Worm (Caenorhabditis elegans) whole organism, mixed stage, embryonic: ENCODE measurements around the gene C17H11.6.

ENCODE experiments used
- M03D4.4 ChIP-seq: sonication (generic microtip); optimal IDR thresholded peaks from 2 replicates; lab custom pipeline; 2017; ENCODE audit warnings: mild to moderate bottlenecking, missing genetic modification characterization, missing compliant biosample characterization
- bed-3 ChIP-seq: fragments of 200-800 bp; sonication (Bioruptor generic); optimal IDR thresholded peaks from 3 replicates; lab custom pipeline; 2018; ENCODE audit warnings: mild to moderate bottlenecking, missing genetic modification characterization, moderate library complexity, missing compliant biosample characterization
- blmp-1 ChIP-seq: fragments of 150-350 bp; optimal IDR thresholded peaks from 2 replicates; lab custom pipeline; 2014; ENCODE audit warnings: missing biosample characterization, missing genetic modification characterization
- ceh-39 ChIP-seq: fragments of 150-350 bp; optimal IDR thresholded peaks from 2 replicates; lab custom pipeline; 2014; ENCODE audit warnings: missing biosample characterization, missing genetic modification characterization
- ceh-43 ChIP-seq: fragments of 200-800 bp; sonication (Bioruptor generic); optimal IDR thresholded peaks from 2 replicates; lab custom pipeline; 2018; ENCODE audit warnings: mild to moderate bottlenecking, missing genetic modification characterization, moderate library complexity, missing compliant biosample characterization
- ceh-83 ChIP-seq: fragments of 200-800 bp; sonication (Bioruptor generic); optimal IDR thresholded peaks from 2 replicates; lab custom pipeline; 2018; ENCODE audit warnings: mild to moderate bottlenecking, missing genetic modification characterization, missing compliant biosample characterization
- ces-1 ChIP-seq: fragments of 150-350 bp; optimal IDR thresholded peaks from 2 replicates; lab custom pipeline; 2014; ENCODE audit warnings: missing biosample characterization, missing genetic modification reagents, missing genetic modification characterization
- cnd-1 ChIP-seq: fragments of 200-800 bp; sonication (Bioruptor generic); optimal IDR thresholded peaks from 2 replicates; lab custom pipeline; 2018; ENCODE audit warnings: mild to moderate bottlenecking, missing genetic modification characterization, missing compliant biosample characterization
- drap-1 ChIP-seq: fragments of 200-800 bp; sonication (Bioruptor generic); optimal IDR thresholded peaks from 3 replicates; lab custom pipeline; 2018; ENCODE audit warnings: mild to moderate bottlenecking, missing genetic modification characterization, missing compliant biosample characterization
- elt-1 ChIP-seq: sonication (generic microtip); optimal IDR thresholded peaks from 2 replicates; lab custom pipeline; 2017; ENCODE audit warnings: missing genetic modification characterization, mild to moderate bottlenecking, missing compliant biosample characterization, antibody characterized with exemption, moderate library complexity, borderline replicate concordance; ENCODE audit not compliant: insufficient read depth
- elt-3 ChIP-seq: fragments of 150-350 bp; optimal IDR thresholded peaks from 2 replicates; lab custom pipeline; 2014; ENCODE audit warnings: missing biosample characterization, missing genetic modification characterization
- flh-1 ChIP-seq: fragments of 200-800 bp; sonication (Bioruptor generic); optimal IDR thresholded peaks from 2 replicates; lab custom pipeline; 2018; ENCODE audit warnings: mild to moderate bottlenecking, missing genetic modification characterization, moderate library complexity, missing compliant biosample characterization
- ham-2 ChIP-seq: fragments of 200-800 bp; sonication (Bioruptor generic); optimal IDR thresholded peaks from 2 replicates; lab custom pipeline; 2018; ENCODE audit warnings: mild to moderate bottlenecking, missing genetic modification characterization, missing compliant biosample characterization
- hlh-1 ChIP-seq: fragments of 150-350 bp; optimal IDR thresholded peaks from 2 replicates; lab custom pipeline; 2014; ENCODE audit warnings: missing biosample characterization, missing genetic modification reagents, missing genetic modification characterization
- lin-13 ChIP-seq: fragments of 150-350 bp; optimal IDR thresholded peaks from 2 replicates; lab custom pipeline; 2014; ENCODE audit warnings: missing biosample characterization, missing genetic modification characterization
- lin-32 ChIP-seq: fragments of 200-800 bp; sonication (Bioruptor generic); optimal IDR thresholded peaks from 2 replicates; lab custom pipeline; 2018; ENCODE audit warnings: mild to moderate bottlenecking, missing genetic modification characterization, missing compliant biosample characterization
- lsy-2 ChIP-seq: fragments of 150-350 bp; optimal IDR thresholded peaks from 2 replicates; lab custom pipeline; 2014; ENCODE audit warnings: missing biosample characterization, missing genetic modification characterization
- mab-5 ChIP-seq: fragments of 150-350 bp; optimal IDR thresholded peaks from 2 replicates; lab custom pipeline; 2014; ENCODE audit warnings: missing biosample characterization, missing genetic modification characterization
- mep-1 ChIP-seq: fragments of 150-350 bp; optimal IDR thresholded peaks from 2 replicates; lab custom pipeline; 2017; ENCODE audit warnings: missing biosample characterization, missing genetic modification reagents, missing genetic modification characterization, inconsistent platforms
- mls-2 ChIP-seq: sonication (generic microtip); optimal IDR thresholded peaks from 2 replicates; lab custom pipeline; 2016; ENCODE audit warnings: mild to moderate bottlenecking, missing genetic modification characterization, moderate library complexity, missing compliant biosample characterization
- nhr-12 ChIP-seq: fragments of 150-350 bp; optimal IDR thresholded peaks from 2 replicates; lab custom pipeline; 2014; ENCODE audit warnings: missing biosample characterization, missing genetic modification characterization
- nhr-2 ChIP-seq: fragments of 150-350 bp; optimal IDR thresholded peaks from 2 replicates; lab custom pipeline; 2014; ENCODE audit warnings: missing biosample characterization, missing genetic modification characterization
- nhr-237 ChIP-seq: fragments of 150-350 bp; optimal IDR thresholded peaks from 2 replicates; lab custom pipeline; 2014; ENCODE audit warnings: missing biosample characterization, missing genetic modification characterization
- nhr-28 ChIP-seq: fragments of 150-350 bp; optimal IDR thresholded peaks from 2 replicates; lab custom pipeline; 2014; ENCODE audit warnings: missing biosample characterization, missing genetic modification characterization
- nhr-76 ChIP-seq: sonication (generic microtip); optimal IDR thresholded peaks from 2 replicates; lab custom pipeline; 2017; ENCODE audit warnings: missing biosample characterization, missing genetic modification characterization
- pha-4 ChIP-seq: fragments of 150-350 bp; optimal IDR thresholded peaks from 2 replicates; lab custom pipeline; 2018; ENCODE audit warnings: missing biosample characterization, missing genetic modification reagents, missing genetic modification characterization
- sem-2 ChIP-seq: fragments of 200-800 bp; sonication (Bioruptor generic); optimal IDR thresholded peaks from 2 replicates; lab custom pipeline; 2018; ENCODE audit warnings: mild to moderate bottlenecking, missing genetic modification characterization, missing compliant biosample characterization
- snpc-4 ChIP-seq: fragments of 150-350 bp; optimal IDR thresholded peaks from 2 replicates; lab custom pipeline; 2014; ENCODE audit warnings: missing biosample characterization, missing genetic modification characterization
- sptf-1 ChIP-seq: sonication (generic microtip); optimal IDR thresholded peaks from 2 replicates; lab custom pipeline; 2017; ENCODE audit warnings: mild to moderate bottlenecking, missing genetic modification characterization, moderate library complexity, missing compliant biosample characterization
- tbx-8 ChIP-seq: fragments of 200-800 bp; sonication (Bioruptor generic); optimal IDR thresholded peaks from 2 replicates; lab custom pipeline; 2018; ENCODE audit warnings: mild to moderate bottlenecking, missing genetic modification characterization, moderate library complexity, missing compliant biosample characterization
- unc-120 ChIP-seq: sonication (generic microtip); optimal IDR thresholded peaks from 2 replicates; lab custom pipeline; 2017; ENCODE audit warnings: missing genetic modification characterization, missing compliant biosample characterization; ENCODE audit not compliant: poor library complexity, severe bottlenecking
- unc-39 ChIP-seq: fragments of 150-350 bp; optimal IDR thresholded peaks from 2 replicates; lab custom pipeline; 2014; ENCODE audit warnings: missing biosample characterization, missing genetic modification characterization
- unc-62 ChIP-seq: fragments of 150-350 bp; optimal IDR thresholded peaks from 2 replicates; lab custom pipeline; 2014; ENCODE audit warnings: missing biosample characterization, missing genetic modification reagents, missing genetic modification characterization
- zip-8 ChIP-seq: fragments of 150-350 bp; optimal IDR thresholded peaks from 2 replicates; lab custom pipeline; 2014; ENCODE audit warnings: missing biosample characterization, missing genetic modification characterization
- ztf-11 ChIP-seq: fragments of 150-350 bp; optimal IDR thresholded peaks from 2 replicates; lab custom pipeline; 2014; ENCODE audit warnings: missing biosample characterization, missing genetic modification characterization

Gene C17H11.6

DNA sequence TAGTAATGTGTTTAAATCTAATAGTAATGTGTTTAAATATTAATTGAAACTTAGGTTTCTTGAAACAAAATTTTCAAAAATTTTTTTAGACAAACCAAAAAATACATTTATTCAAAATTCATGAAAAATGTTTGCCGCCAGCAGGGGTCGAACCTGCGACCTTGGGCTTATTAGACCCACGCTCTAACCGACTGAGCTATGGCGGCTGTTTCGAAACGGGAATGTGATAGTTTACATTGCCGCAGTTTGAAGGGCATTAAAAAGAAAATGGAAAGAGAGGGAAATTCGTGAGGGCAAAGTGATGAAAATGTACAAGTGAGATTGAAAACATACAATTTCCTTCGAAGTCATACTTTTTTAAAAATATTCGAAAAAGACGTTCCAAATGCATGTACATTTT lies 47.1 kb downstream of the C17H11.6 start:
- TF ChIP-seq bed-3 (GFP tag; lab: Kevin White, UChicago) (no peak), zip-8 (tag; lab: Kevin White, UChicago) (no peak), sptf-1 (no peak), ces-1 (GFP tag; lab: Kevin White, UChicago) (no peak), unc-39 (tag; lab: Kevin White, UChicago) (no peak), lin-13 (tag; lab: Kevin White, UChicago) (no peak), mls-2 (tag; lab: Kevin White, UChicago) (no peak), hlh-1 (no peak)

DNA sequence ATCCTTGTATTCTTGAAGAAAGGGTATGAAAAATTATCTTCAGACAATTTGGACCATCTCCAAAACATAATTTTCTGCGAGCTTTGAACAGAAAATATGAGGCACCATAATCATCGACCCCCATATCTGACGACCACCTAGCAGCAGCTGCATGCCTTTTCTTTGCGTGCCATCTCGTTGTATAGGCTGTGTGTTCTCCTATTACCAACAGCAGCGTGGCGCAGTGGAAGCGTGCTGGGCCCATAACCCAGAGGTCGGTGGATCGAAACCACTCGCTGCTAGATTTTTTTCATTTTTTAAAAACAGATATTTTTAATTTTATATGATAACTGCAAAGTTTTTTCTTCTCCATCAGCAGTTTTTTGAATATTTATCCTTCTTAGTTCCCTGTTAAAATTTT lies 47.6 kb downstream of the C17H11.6 start:
- TF ChIP-seq nhr-237 (tag; lab: Kevin White, UChicago) (no peak), elt-3 (tag; lab: Kevin White, UChicago) (no peak), sptf-1 (peak; percentile 94), sem-2 (GFP tag; lab: Kevin White, UChicago) (peak; percentile 86), hlh-1 (no peak), cnd-1 (tag; lab: Kevin White, UChicago) (peak; percentile 87), drap-1 (GFP tag; lab: Kevin White, UChicago) (peak; percentile 87), unc-39 (tag; lab: Kevin White, UChicago) (no peak), tbx-8 (GFP tag; lab: Kevin White, UChicago) (peak; percentile 79), lsy-2 (tag; lab: Kevin White, UChicago) (no peak), unc-120 (tag; lab: Kevin White, UChicago) (peak; percentile 50), nhr-12 (tag; lab: Kevin White, UChicago) (no peak), snpc-4 (tag; lab: Kevin White, UChicago) (no peak), mab-5 (no peak), elt-1 (tag; lab: Kevin White, UChicago) (no peak), ceh-39 (tag; lab: Kevin White, UChicago) (no peak), ham-2 (GFP tag; lab: Kevin White, UChicago) (peak; percentile 67), mls-2 (tag; lab: Kevin White, UChicago) (peak; percentile 92), ces-1 (GFP tag; lab: Kevin White, UChicago) (peak; percentile 5), flh-1 (peak; percentile 65), ceh-83 (GFP tag; lab: Kevin White, UChicago) (peak; percentile 91), nhr-2 (tag; lab: Kevin White, UChicago) (no peak), lin-32 (GFP tag; lab: Kevin White, UChicago) (peak; percentile 71), unc-62 (GFP tag; lab: Kevin White, UChicago) (no peak), mep-1 (tag; lab: Kevin White, UChicago) (peak; percentile 4), ztf-11 (tag; lab: Kevin White, UChicago) (peak; percentile 19), ceh-43 (GFP tag; lab: Kevin White, UChicago) (peak; percentile 85), zip-8 (tag; lab: Kevin White, UChicago) (no peak), lin-13 (tag; lab: Kevin White, UChicago) (peak; percentile 76), M03D4.4 (tag; lab: Kevin White, UChicago) (peak; percentile 91), nhr-28 (tag; lab: Kevin White, UChicago) (no peak), bed-3 (GFP tag; lab: Kevin White, UChicago) (peak; percentile 85), pha-4 (tag; lab: Kevin White, UChicago) (peak; percentile 66), nhr-76 (tag; lab: Kevin White, UChicago) (no peak), blmp-1 (tag; lab: Kevin White, UChicago) (no peak)

DNA sequence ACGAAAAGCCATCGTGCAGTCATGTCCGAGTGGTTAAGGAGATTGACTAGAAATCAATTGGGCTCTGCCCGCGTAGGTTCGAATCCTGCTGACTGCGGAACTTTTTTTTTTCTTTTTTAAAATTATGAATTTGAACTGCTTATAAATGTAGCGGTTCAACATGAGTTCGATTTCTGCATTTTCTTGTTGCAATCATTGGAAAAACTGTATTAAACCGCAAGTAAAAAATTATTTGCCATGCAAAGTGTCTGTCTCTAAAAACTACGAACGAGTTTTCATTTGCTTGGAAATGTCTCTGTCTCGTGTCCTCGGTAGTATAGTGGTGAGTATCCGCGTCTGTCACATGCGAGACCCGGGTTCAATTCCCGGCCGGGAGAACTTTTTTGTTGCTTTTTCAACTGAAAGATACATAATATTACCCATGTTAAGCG lies 48.1 kb downstream of the C17H11.6 start:
- peak; percentile 12 for TF ChIP-seq mep-1 (tag; lab: Kevin White, UChicago)
- TF ChIP-seq, all 35 proteins: peak for 1; not testable (repeated sequence) for 34

DNA sequence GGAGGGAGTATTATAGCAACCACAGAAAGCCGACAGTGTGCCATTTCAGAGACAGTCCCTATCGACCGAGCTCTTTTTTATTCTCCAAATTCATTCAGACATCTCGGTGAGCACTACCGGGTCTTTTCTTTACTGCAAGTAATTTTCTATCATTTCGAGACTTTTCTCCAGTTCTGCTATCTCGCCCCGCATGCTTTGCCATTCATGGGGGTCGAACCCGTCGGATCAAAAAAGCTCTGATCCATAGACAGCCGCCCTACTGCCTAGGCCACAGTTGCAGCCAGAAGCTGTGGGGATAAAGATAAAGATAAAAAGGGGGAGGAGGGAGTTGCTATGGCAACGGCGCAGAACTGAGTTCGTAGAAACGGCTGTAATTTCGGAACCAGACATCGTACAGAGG lies 52.2 kb downstream of the C17H11.6 start:
- TF ChIP-seq ceh-83 (GFP tag; lab: Kevin White, UChicago) (peak; percentile 56), mep-1 (tag; lab: Kevin White, UChicago) (no peak)
